Fruit fly (Drosophila melanogaster): Measurements from ENCODE around the gene CG12239.

- TF ChIP-seq kay (GFP tag; ENCODE audit: borderline replicate concordance) = no peak
- no peak for TF ChIP-seq ovo (GFP tag; optimal IDR thresholded peaks at IDR 0.05)
- no peak for TF ChIP-seq toe (GFP tag; optimal IDR thresholded peaks at IDR 0.05)
- TF ChIP-seq Clk (GFP tag; optimal IDR thresholded peaks at IDR 0.05) = no peak
- no peak for TF ChIP-seq bab1 (GFP tag; optimal IDR thresholded peaks at IDR 0.05)
- no peak for TF ChIP-seq CG7101 (tag; optimal IDR thresholded peaks at IDR 0.05)
- no peak for TF ChIP-seq CG11617 (GFP tag; optimal IDR thresholded peaks at IDR 0.05)
- no peak for TF ChIP-seq CG1620 (GFP tag; optimal IDR thresholded peaks at IDR 0.05)
- TF ChIP-seq CG14711 (tag; optimal IDR thresholded peaks at IDR 0.05) = no peak
- TF ChIP-seq cic (GFP tag; optimal IDR thresholded peaks at IDR 0.05) = no peak
- TF ChIP-seq CG5204 (GFP tag; optimal IDR thresholded peaks at IDR 0.05) = no peak
Measured at dm6 chrX:5756146-5756545, 35.8 kb upstream of the CG12239 start.
